Fruit fly (Drosophila melanogaster): Measurements from ENCODE around the gene Sfp24Bb.

The Sfp24Bb gene

dm6 chr2L:3632047-3632880, 37.3 kb downstream of the Sfp24Bb start (continued):
- TF ChIP-seq TFAM (GFP tag; optimal IDR thresholded peaks at IDR 0.05) (peak; percentile 95), CG34422 (GFP tag; IDR thresholded peaks at IDR 0.05) (peak; percentile 98), cad (GFP tag; optimal IDR thresholded peaks at IDR 0.05) (no peak), Neu2 (GFP tag; optimal IDR thresholded peaks at IDR 0.05; ENCODE audit: borderline replicate concordance) (peak; percentile 85), Fer1 (GFP tag; optimal IDR thresholded peaks at IDR 0.05) (peak; percentile 99), stc (GFP tag; IDR thresholded peaks at IDR 0.05) (peak; percentile 98), insv (GFP tag; optimal IDR thresholded peaks at IDR 0.05) (peak; percentile 20 to 74), vvl (GFP tag; IDR thresholded peaks at IDR 0.05) (peak; percentile 97), sima (GFP tag; optimal IDR thresholded peaks at IDR 0.05) (peak; percentile 84), CG3847 (GFP tag; IDR thresholded peaks at IDR 0.05) (peak; percentile 95), CG3163 (GFP tag; optimal IDR thresholded peaks at IDR 0.05) (peak; percentile 82), CG1647 (GFP tag; optimal IDR thresholded peaks at IDR 0.05) (peak; percentile 91), gce (GFP tag; IDR thresholded peaks at IDR 0.05) (peak; percentile 97), MESR4 (GFP tag; optimal IDR thresholded peaks at IDR 0.05) (peak; percentile 53), Dref (GFP tag; IDR thresholded peaks at IDR 0.05) (peak; percentile 27; the same call in 1 of the 2 replicates), so (GFP tag; IDR thresholded peaks at IDR 0.05) (peak; percentile 98), CG6791 (GFP tag; IDR thresholded peaks at IDR 0.05; ENCODE audit: partially characterized antibody) (no peak), aop (GFP tag; IDR thresholded peaks at IDR 0.05) (peak; percentile 89), CG4328 (GFP tag; optimal IDR thresholded peaks at IDR 0.05) (peak; percentile 98), BtbVII (GFP tag; optimal IDR thresholded peaks at IDR 0.05) (peak; percentile 99), ac (GFP tag; optimal IDR thresholded peaks at IDR 0.05) (peak; percentile 88), crol (GFP tag; IDR thresholded peaks at IDR 0.05) (peak; percentile 78), jumu (GFP tag; optimal IDR thresholded peaks at IDR 0.05) (peak; percentile 97), CG14014 (GFP tag; IDR thresholded peaks at IDR 0.05) (peak; percentile 96), nau (GFP tag; optimal IDR thresholded peaks at IDR 0.05) (peak; percentile 99), br (optimal IDR thresholded peaks at IDR 0.05) (no peak), pfk (GFP tag; optimal IDR thresholded peaks at IDR 0.05) (peak; percentile 60), CG7839 (tag; optimal IDR thresholded peaks at IDR 0.05) (peak; percentile 98), CG8089 (GFP tag; optimal IDR thresholded peaks at IDR 0.05) (peak; percentile 87), E2f1 (GFP tag; IDR thresholded peaks at IDR 0.05) (peak; percentile 99), CG17359 (tag; optimal IDR thresholded peaks at IDR 0.05) (peak; percentile 99), knrl (GFP tag; IDR thresholded peaks at IDR 0.05; ENCODE audit: partially characterized antibody) (no peak), CG8359 (GFP tag; optimal IDR thresholded peaks at IDR 0.05; ENCODE audit: borderline replicate concordance) (peak; percentile 96), gsb-n (tag; optimal IDR thresholded peaks at IDR 0.05) (peak; percentile 93), Camta (GFP tag; optimal IDR thresholded peaks at IDR 0.05) (peak; percentile 97), danr (GFP tag; IDR thresholded peaks at IDR 0.05) (peak; percentile 95), CG1602 (GFP tag; optimal IDR thresholded peaks at IDR 0.05) (peak; percentile 92), CG30403 (GFP tag; optimal IDR thresholded peaks at IDR 0.05) (peak; percentile 96), Sry-β (GFP tag; optimal IDR thresholded peaks at IDR 0.05) (peak; percentile 73), CG17802 (tag; optimal IDR thresholded peaks at IDR 0.05) (peak; percentile 91), salm (tag; optimal IDR thresholded peaks at IDR 0.05) (peak; percentile 86), CG1792 (GFP tag; optimal IDR thresholded peaks at IDR 0.05) (peak; percentile 90), CG17829 (tag; optimal IDR thresholded peaks at IDR 0.05) (peak; percentile 100), CG14710 (tag; optimal IDR thresholded peaks at IDR 0.05) (peak; percentile 98), Ptx1 (GFP tag; IDR thresholded peaks at IDR 0.05) (peak; percentile 96), luna (GFP tag; optimal IDR thresholded peaks at IDR 0.05) (peak; percentile 81), CG2116 (GFP tag; optimal IDR thresholded peaks at IDR 0.05) (peak; percentile 73), Dad (GFP tag; optimal IDR thresholded peaks at IDR 0.05) (peak; percentile 91), CG9876 (GFP tag; optimal IDR thresholded peaks at IDR 0.05) (peak; percentile 82), wor (GFP tag; IDR thresholded peaks at IDR 0.05) (peak; percentile 94)

All from whole organism, embryonic.